Worm (Caenorhabditis elegans) whole organism, late embryonic: Measurements from ENCODE around the gene T19D7.7.

ENCODE experiments used
- F13H6.1 ChIP-seq: sonication (generic microtip); optimal IDR thresholded peaks from 2 replicates; lab custom pipeline; 2016; ENCODE audit warnings: missing genetic modification characterization, missing compliant biosample characterization
- K02D7.2 ChIP-seq: sonication (generic microtip); optimal IDR thresholded peaks from 2 replicates; lab custom pipeline; 2017; ENCODE audit warnings: mild to moderate bottlenecking, missing genetic modification characterization, missing compliant biosample characterization
- T23F11.4 ChIP-seq: fragments of 200-800 bp; sonication (Bioruptor generic); optimal IDR thresholded peaks from 2 replicates; lab custom pipeline; 2018; ENCODE audit warnings: mild to moderate bottlenecking, missing genetic modification characterization, missing compliant biosample characterization
- Y22D7AL.16 ChIP-seq: sonication (generic microtip); optimal IDR thresholded peaks from 2 replicates; lab custom pipeline; 2016; ENCODE audit warnings: missing genetic modification characterization, missing compliant biosample characterization
- ahr-1 ChIP-seq: sonication (generic microtip); optimal IDR thresholded peaks from 2 replicates; lab custom pipeline; 2016; ENCODE audit warnings: missing genetic modification characterization, missing compliant biosample characterization
- ama-1 ChIP-seq: fragments of 150-350 bp; optimal IDR thresholded peaks from 2 replicates; lab custom pipeline; 2014
- ceh-14 ChIP-seq: sonication (generic microtip); optimal IDR thresholded peaks from 2 replicates; lab custom pipeline; 2016; ENCODE audit warnings: missing genotype, missing genetic modification characterization, missing compliant biosample characterization
- ceh-19 ChIP-seq: fragments of 200-800 bp; sonication (Bioruptor generic); optimal IDR thresholded peaks from 2 replicates; lab custom pipeline; 2018; ENCODE audit warnings: mild to moderate bottlenecking, missing genetic modification characterization, missing compliant biosample characterization
- ceh-2 ChIP-seq: sonication (generic microtip); optimal IDR thresholded peaks from 2 replicates; lab custom pipeline; 2016; ENCODE audit warnings: missing genotype, missing genetic modification characterization, missing compliant biosample characterization
- ceh-30 ChIP-seq: fragments of 150-350 bp; optimal IDR thresholded peaks from 2 replicates; lab custom pipeline; 2014; ENCODE audit warnings: missing biosample characterization, missing genetic modification characterization
- ceh-31 ChIP-seq: sonication (generic microtip); optimal IDR thresholded peaks from 2 replicates; lab custom pipeline; 2016; ENCODE audit warnings: missing genetic modification characterization, missing compliant biosample characterization
- ceh-45 ChIP-seq: fragments of 200-800 bp; sonication (Bioruptor generic); IDR thresholded peaks from 2 replicates; pipeline ENCODE4 v1.3.6; 2022; ENCODE audit warnings: missing genetic modification reagents, missing genetic modification characterization, missing compliant biosample characterization
- ceh-48 ChIP-seq: sonication (generic microtip); optimal IDR thresholded peaks from 2 replicates; lab custom pipeline; 2016; ENCODE audit warnings: missing genetic modification characterization, inconsistent platforms, missing compliant biosample characterization
- ceh-6 ChIP-seq: fragments of 200-800 bp; sonication (Bioruptor generic); optimal IDR thresholded peaks from 2 replicates; lab custom pipeline; 2018; ENCODE audit warnings: mild to moderate bottlenecking, missing genetic modification characterization, missing compliant biosample characterization
- dmd-4 ChIP-seq: sonication (generic microtip); optimal IDR thresholded peaks from 2 replicates; lab custom pipeline; 2016; ENCODE audit warnings: borderline replicate concordance, missing genetic modification characterization, missing compliant biosample characterization
- elt-2 ChIP-seq: sonication (generic microtip); optimal IDR thresholded peaks from 2 replicates; lab custom pipeline; 2016; ENCODE audit warnings: missing genetic modification reagents, missing genetic modification characterization, missing compliant biosample characterization
- elt-4 ChIP-seq: sonication (generic microtip); optimal IDR thresholded peaks from 2 replicates; lab custom pipeline; 2016; ENCODE audit warnings: missing genetic modification characterization, missing compliant biosample characterization
- ets-4 ChIP-seq: sonication (generic microtip); optimal IDR thresholded peaks from 2 replicates; lab custom pipeline; 2016; ENCODE audit warnings: missing genetic modification characterization, missing compliant biosample characterization
- fkh-6 ChIP-seq: sonication (generic microtip); optimal IDR thresholded peaks from 2 replicates; lab custom pipeline; 2016; ENCODE audit warnings: missing genetic modification characterization, missing compliant biosample characterization
- lim-6 ChIP-seq: sonication (generic microtip); optimal IDR thresholded peaks from 2 replicates; lab custom pipeline; 2016; ENCODE audit warnings: missing genetic modification characterization, missing compliant biosample characterization
- mec-3 ChIP-seq: sonication (generic microtip); optimal IDR thresholded peaks from 2 replicates; lab custom pipeline; 2016; ENCODE audit warnings: borderline replicate concordance, missing genetic modification characterization, missing compliant biosample characterization
- odd-2 ChIP-seq: sonication (generic microtip); optimal IDR thresholded peaks from 2 replicates; lab custom pipeline; 2017; ENCODE audit warnings: antibody characterized with exemption, mild to moderate bottlenecking, missing genetic modification characterization, missing compliant biosample characterization
- pat-9 ChIP-seq: fragments of 200-800 bp; sonication (Bioruptor generic); optimal IDR thresholded peaks from 2 replicates; lab custom pipeline; 2018; ENCODE audit warnings: mild to moderate bottlenecking, missing genetic modification characterization, moderate library complexity, missing compliant biosample characterization
- pax-1 ChIP-seq: fragments of 150-350 bp; optimal IDR thresholded peaks from 2 replicates; lab custom pipeline; 2014; ENCODE audit warnings: missing biosample characterization, missing genetic modification characterization
- pha-4 ChIP-seq: fragments of 150-350 bp; optimal IDR thresholded peaks from 2 replicates; lab custom pipeline; 2018; ENCODE audit warnings: missing biosample characterization, missing genetic modification reagents, missing genetic modification characterization
- pqm-1 ChIP-seq: sonication (generic microtip); optimal IDR thresholded peaks from 2 replicates; lab custom pipeline; 2016; ENCODE audit warnings: missing genetic modification characterization, missing compliant biosample characterization
- ref-2 ChIP-seq: sonication (generic microtip); optimal IDR thresholded peaks from 2 replicates; lab custom pipeline; 2016; ENCODE audit warnings: missing genetic modification characterization, missing compliant biosample characterization
- sdc-2 ChIP-seq: sonication (generic microtip); optimal IDR thresholded peaks from 2 replicates; lab custom pipeline; 2016; ENCODE audit warnings: missing genotype, missing genetic modification characterization, missing compliant biosample characterization
- sox-2 ChIP-seq: fragments of 200-800 bp; sonication (Bioruptor generic); IDR thresholded peaks from 2 replicates; pipeline ENCODE4 v1.3.6; 2022; ENCODE audit warnings: missing genetic modification reagents, missing genetic modification characterization, missing compliant biosample characterization
- sox-4 ChIP-seq: sonication (generic microtip); optimal IDR thresholded peaks from 2 replicates; lab custom pipeline; 2017; ENCODE audit warnings: mild to moderate bottlenecking, missing genetic modification characterization, inconsistent platforms, missing compliant biosample characterization
- syd-9 ChIP-seq: sonication (generic microtip); optimal IDR thresholded peaks from 2 replicates; lab custom pipeline; 2016; ENCODE audit warnings: mild to moderate bottlenecking, missing genetic modification characterization, moderate library complexity, missing compliant biosample characterization
- tbx-2 ChIP-seq: sonication (generic microtip); optimal IDR thresholded peaks from 2 replicates; lab custom pipeline; 2016; ENCODE audit warnings: missing genetic modification characterization, missing compliant biosample characterization
- tbx-7 ChIP-seq: sonication (generic microtip); optimal IDR thresholded peaks from 2 replicates; lab custom pipeline; 2016; ENCODE audit warnings: missing genotype, missing genetic modification characterization, missing compliant biosample characterization
- ttx-3 ChIP-seq: sonication (generic microtip); optimal IDR thresholded peaks from 2 replicates; lab custom pipeline; 2016; ENCODE audit warnings: missing genetic modification reagents, missing genetic modification characterization, missing compliant biosample characterization
- unc-42 ChIP-seq: sonication (generic microtip); optimal IDR thresholded peaks from 2 replicates; lab custom pipeline; 2016; ENCODE audit warnings: missing genotype, missing genetic modification characterization, missing compliant biosample characterization
- unc-55 ChIP-seq: sonication (generic microtip); optimal IDR thresholded peaks from 2 replicates; lab custom pipeline; 2017; ENCODE audit warnings: missing biosample characterization, missing genetic modification reagents, missing genetic modification characterization
- unc-86 ChIP-seq: sonication (generic microtip); optimal IDR thresholded peaks from 2 replicates; lab custom pipeline; 2016; ENCODE audit warnings: missing genetic modification characterization, missing compliant biosample characterization
- zip-5 ChIP-seq: sonication (generic microtip); optimal IDR thresholded peaks from 2 replicates; lab custom pipeline; 2016; ENCODE audit warnings: missing genetic modification characterization, missing compliant biosample characterization
- ztf-16 ChIP-seq: sonication (generic microtip); optimal IDR thresholded peaks from 2 replicates; lab custom pipeline; 2017; ENCODE audit warnings: missing genetic modification characterization, missing compliant biosample characterization

T19D7.7 gene

DNA sequence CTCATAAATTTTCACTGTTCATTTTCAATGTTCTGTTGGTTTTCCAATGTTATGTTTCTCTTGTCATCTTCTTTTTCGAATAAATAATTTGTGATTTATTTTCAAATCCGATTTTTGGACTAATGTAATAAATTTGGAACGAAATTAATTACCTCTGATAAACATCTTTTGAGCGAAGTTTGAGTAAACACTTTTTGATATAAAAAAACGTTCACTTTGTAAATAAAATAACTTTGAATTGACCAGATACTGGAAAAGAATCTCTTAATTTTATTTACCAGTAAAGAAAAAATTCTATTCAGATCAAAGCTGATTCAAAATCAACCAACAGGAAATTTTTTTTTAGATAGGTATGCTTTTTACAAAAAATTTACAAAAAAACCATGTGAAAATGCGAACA, 9.0 kb downstream of the T19D7.7 start, which contains the start of gene lgc-32:
Gene lgc-32, plus strand, starts transcription at position 301 of the 400 bp plus-strand sequence.
- TF ChIP-seq ceh-30 (tag; lab: Kevin White, UChicago) = no peak
- no peak for TF ChIP-seq pha-4 (tag; lab: Kevin White, UChicago)
- no peak for TF ChIP-seq pat-9 (tag; lab: Kevin White, UChicago)
- no peak for TF ChIP-seq ceh-6 (GFP tag; lab: Kevin White, UChicago)
- TF ChIP-seq tbx-7 (tag; lab: Kevin White, UChicago) = no peak
- TF ChIP-seq ztf-16 (tag; lab: Kevin White, UChicago) = no peak
- TF ChIP-seq F13H6.1 (tag; lab: Kevin White, UChicago) = no peak
- TF ChIP-seq odd-2 (tag; lab: Kevin White, UChicago) = no peak
- TF ChIP-seq pqm-1 (tag; lab: Kevin White, UChicago) = no peak
- no peak for TF ChIP-seq sox-2
- no peak for TF ChIP-seq ceh-45 (GFP tag; lab: Robert Waterston, UW)
- no peak for TF ChIP-seq mec-3 (tag; lab: Kevin White, UChicago)
- TF ChIP-seq ceh-31 (tag; lab: Kevin White, UChicago) = no peak
- no peak for TF ChIP-seq unc-55
- TF ChIP-seq K02D7.2 (tag; lab: Kevin White, UChicago) = no peak
- TF ChIP-seq lim-6 (tag; lab: Kevin White, UChicago) = no peak
- no peak for TF ChIP-seq pax-1 (tag; lab: Kevin White, UChicago)
- TF ChIP-seq zip-5 = no peak

DNA sequence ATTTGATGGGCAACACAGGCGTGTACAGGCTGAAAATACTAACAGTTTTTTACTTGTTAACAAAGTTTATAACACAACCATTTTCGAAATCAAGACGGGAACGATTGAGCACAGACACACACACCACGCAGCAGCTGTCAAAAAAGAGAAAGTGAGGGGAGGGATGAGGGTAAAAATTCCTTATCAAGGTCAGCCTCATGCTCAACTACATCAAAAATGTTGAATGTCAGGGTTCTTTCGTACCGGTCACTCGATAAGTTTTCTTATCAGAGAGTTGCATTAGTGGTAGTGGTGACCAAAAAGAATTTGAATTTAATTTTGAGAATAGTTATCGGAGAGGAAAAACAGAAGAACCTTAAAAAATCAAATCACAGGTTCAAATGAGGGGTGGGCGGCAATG, 10.2 kb downstream of the T19D7.7 start, which contains the start of gene T19D7.6:
Gene T19D7.6, minus strand, starts transcription at position 198 of the 400 bp plus-strand sequence.
- TF ChIP-seq ceh-6 (GFP tag; lab: Kevin White, UChicago) (no peak), ttx-3 (tag; lab: Kevin White, UChicago) (no peak), ceh-48 (tag; lab: Kevin White, UChicago) (no peak), unc-86 (no peak), elt-2 (tag; lab: Kevin White, UChicago) (peak; percentile 21)

DNA sequence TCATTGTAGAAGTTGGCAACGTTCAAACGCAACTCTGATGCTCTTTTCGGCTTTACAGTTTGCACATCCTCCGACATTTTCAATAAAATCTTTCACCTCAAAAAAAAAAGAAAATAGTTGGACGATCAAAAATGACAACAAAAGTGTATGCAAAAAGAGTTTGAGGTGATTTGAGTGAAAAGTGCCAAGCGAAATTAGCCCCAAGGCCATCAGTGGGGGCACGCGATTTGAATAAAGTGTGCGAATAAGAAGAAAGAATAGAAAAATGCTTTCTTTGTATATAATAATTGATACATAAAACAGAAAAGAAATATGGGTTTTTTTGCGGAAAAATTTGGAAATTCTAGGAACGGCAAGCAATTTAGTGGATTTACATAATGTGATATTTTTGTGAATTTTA, 14.7 kb downstream of the T19D7.7 start, which contains the start of gene T19D7.5:
Gene T19D7.5, minus strand, starts transcription at position 101 of the 400 bp plus-strand sequence.
- TF ChIP-seq sox-2 (no peak), ttx-3 (tag; lab: Kevin White, UChicago) (no peak), unc-86 (no peak), tbx-2 (tag; lab: Kevin White, UChicago) (no peak), ceh-2 (no peak), odd-2 (tag; lab: Kevin White, UChicago) (no peak), ref-2 (tag; lab: Kevin White, UChicago) (no peak), ahr-1 (tag; lab: Kevin White, UChicago) (no peak), syd-9 (tag; lab: Kevin White, UChicago) (no peak), zip-5 (no peak), ceh-45 (GFP tag; lab: Robert Waterston, UW) (no peak), sox-4 (tag; lab: Kevin White, UChicago) (no peak), ceh-31 (tag; lab: Kevin White, UChicago) (no peak), Y22D7AL.16 (no peak), ets-4 (tag; lab: Kevin White, UChicago) (no peak), elt-2 (tag; lab: Kevin White, UChicago) (no peak)

DNA sequence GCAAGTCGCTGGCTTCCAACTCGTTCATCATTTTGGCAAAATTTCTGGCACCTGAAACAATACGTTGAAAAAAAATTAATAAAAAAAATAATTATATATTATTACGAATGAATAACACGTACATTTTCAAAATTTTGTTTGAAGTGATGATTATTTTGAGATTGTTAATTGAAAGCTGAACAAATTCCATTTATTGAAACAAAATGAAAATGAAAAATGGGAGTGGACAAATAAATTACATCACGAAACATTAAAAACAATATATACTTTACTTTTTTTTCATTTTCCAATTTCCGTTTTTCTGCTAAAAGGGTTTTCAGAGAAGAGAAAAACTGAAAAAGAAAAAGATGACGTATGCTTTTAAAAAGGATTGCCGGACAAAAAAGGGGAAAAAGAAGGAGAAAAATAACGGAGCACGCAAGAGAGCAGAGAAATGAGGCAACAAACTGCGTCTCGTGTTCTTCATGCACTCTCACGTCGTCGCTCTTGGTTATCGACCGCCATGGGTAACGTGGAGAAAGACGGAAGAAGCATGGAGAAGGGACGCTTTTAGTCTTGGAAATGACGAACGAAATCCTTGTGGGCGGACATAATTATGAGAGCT, 19.0 kb downstream of the T19D7.7 start, which contains the start of gene rund-1:
Gene rund-1, minus strand, starts transcription at position 51 of the 604 bp plus-strand sequence.
- TF ChIP-seq fkh-6 (tag; lab: Kevin White, UChicago) (no peak), ahr-1 (tag; lab: Kevin White, UChicago) (no peak), ceh-48 (tag; lab: Kevin White, UChicago) (peak; percentile 62), sox-4 (tag; lab: Kevin White, UChicago) (no peak), unc-42 (peak; percentile 48), F13H6.1 (tag; lab: Kevin White, UChicago) (no peak), ceh-31 (tag; lab: Kevin White, UChicago) (peak; percentile 34)

DNA sequence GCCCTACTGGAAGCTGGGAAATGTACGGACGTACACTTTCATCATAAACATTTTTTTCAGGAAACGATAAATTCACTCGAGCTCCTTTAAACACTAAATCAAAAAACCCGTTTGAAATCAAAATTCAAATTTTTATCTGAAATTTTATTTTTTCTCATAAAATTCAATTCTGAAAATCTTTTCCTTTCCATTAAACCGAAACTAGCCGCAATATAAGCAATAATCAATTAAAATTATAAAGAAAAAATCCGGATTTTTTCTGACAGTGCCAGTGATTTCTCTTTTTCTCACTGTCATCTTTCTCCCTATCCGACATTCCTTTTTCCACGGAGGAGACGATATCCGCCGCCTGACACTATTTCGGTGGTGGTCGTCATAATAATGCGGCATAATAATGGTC, 24.9 kb downstream of the T19D7.7 start, which contains the start of gene lpr-7:
Gene lpr-7, plus strand, starts transcription at position 301 of the 400 bp plus-strand sequence.
- TF ChIP-seq sox-4 (tag; lab: Kevin White, UChicago) = no peak
- TF ChIP-seq ceh-14 (tag; lab: Kevin White, UChicago) = no peak
- TF ChIP-seq ama-1 (lab: Kevin White, UChicago) = no peak
- no peak for TF ChIP-seq ceh-19
- no peak for TF ChIP-seq K02D7.2 (tag; lab: Kevin White, UChicago)
- no peak for TF ChIP-seq T23F11.4
- no peak for TF ChIP-seq ceh-6 (GFP tag; lab: Kevin White, UChicago)
- no peak for TF ChIP-seq dmd-4 (tag; lab: Kevin White, UChicago)
- no peak for TF ChIP-seq sdc-2
- no peak for TF ChIP-seq elt-4 (tag; lab: Kevin White, UChicago)
- TF ChIP-seq ztf-16 (tag; lab: Kevin White, UChicago) = no peak
